Worm (Caenorhabditis elegans) whole organism, young adult: ENCODE measurements around the gene F49F1.14.
A peak's percentile ranks its signal among the peaks of the same experiment; 100 is the strongest.

ENCODE experiments used
- B0019.2 ChIP-seq: fragments of 200-800 bp; sonication (Bioruptor generic); conservative IDR thresholded peaks from 2 replicates; pipeline ENCODE4 v1.3.6; 2022; ENCODE audit warnings: missing genetic modification reagents, missing genetic modification characterization, missing compliant biosample characterization
- B0035.1 ChIP-seq: sonication (generic microtip); optimal IDR thresholded peaks from 2 replicates; lab custom pipeline; 2016; ENCODE audit warnings: missing genetic modification characterization, mild to moderate bottlenecking, missing compliant biosample characterization, missing genotype, missing genetic modification reagents
- B0261.1 ChIP-seq: sonication (generic microtip); optimal IDR thresholded peaks from 2 replicates; lab custom pipeline; 2016; ENCODE audit warnings: mild to moderate bottlenecking, missing genetic modification characterization, moderate library complexity, missing compliant biosample characterization
- B0336.3 ChIP-seq: fragments of 200-800 bp; sonication (Bioruptor generic); IDR thresholded peaks from 2 replicates; pipeline ENCODE4 v1.3.6; 2022; ENCODE audit warnings: missing genetic modification characterization, missing compliant biosample characterization
- C17E4.6 ChIP-seq: fragments of 200-800 bp; sonication (Bioruptor generic); IDR thresholded peaks from 2 replicates; pipeline ENCODE4 v1.3.6; 2022; ENCODE audit warnings: missing genetic modification reagents, missing genetic modification characterization, missing compliant biosample characterization
- F22D6.2 ChIP-seq: sonication (generic microtip); optimal IDR thresholded peaks from 2 replicates; lab custom pipeline; 2016; ENCODE audit warnings: mild to moderate bottlenecking, missing genetic modification characterization, missing compliant biosample characterization
- F39B2.1 ChIP-seq: fragments of 200-800 bp; sonication (Bioruptor generic); IDR thresholded peaks from 2 replicates; pipeline ENCODE4 v1.3.6; 2022; ENCODE audit warnings: missing genetic modification reagents, missing genetic modification characterization, missing compliant biosample characterization
- F55B11.4 ChIP-seq: sonication (generic microtip); optimal IDR thresholded peaks from 2 replicates; lab custom pipeline; 2016; ENCODE audit warnings: missing compliant biosample characterization, missing genetic modification characterization, borderline replicate concordance; ENCODE audit not compliant: insufficient read depth
- F57A8.1 ChIP-seq: fragments of 200-800 bp; sonication (Bioruptor generic); optimal IDR thresholded peaks from 2 replicates; lab custom pipeline; 2018; ENCODE audit warnings: mild to moderate bottlenecking, missing genetic modification characterization, moderate library complexity, missing compliant biosample characterization
- K11D2.4 ChIP-seq: fragments of 200-800 bp; sonication (Bioruptor generic); IDR thresholded peaks from 2 replicates; pipeline ENCODE4 v1.3.6; 2022; ENCODE audit warnings: missing genetic modification reagents, missing genetic modification characterization, missing compliant biosample characterization
- Y53G8AR.9 ChIP-seq: fragments of 200-800 bp; sonication (Bioruptor generic); conservative IDR thresholded peaks from 2 replicates; pipeline ENCODE4 v1.3.6; 2022; ENCODE audit warnings: missing genetic modification reagents, missing genetic modification characterization, missing compliant biosample characterization
- attf-3 ChIP-seq: fragments of 200-800 bp; sonication (Bioruptor generic); conservative IDR thresholded peaks from 2 replicates; pipeline ENCODE4 v1.3.6; 2022; ENCODE audit warnings: missing genetic modification reagents, missing genetic modification characterization, missing compliant biosample characterization
- attf-6 ChIP-seq: fragments of 200-800 bp; sonication (Bioruptor generic); IDR thresholded peaks from 2 replicates; pipeline ENCODE4 v1.3.6; 2022; ENCODE audit warnings: missing genetic modification reagents, missing genetic modification characterization, missing compliant biosample characterization
- ccch-3 ChIP-seq: fragments of 200-800 bp; sonication (Bioruptor generic); optimal IDR thresholded peaks from 2 replicates; lab custom pipeline; 2018; ENCODE audit warnings: mild to moderate bottlenecking, missing genetic modification characterization, missing compliant biosample characterization
- cebp-1 ChIP-seq, 2 experiments: fragments of 200-800 bp in 1 of 2; sonication (Bioruptor generic) in 1 of 2; sonication (generic microtip) in 1 of 2; IDR thresholded peaks in 1 of 2; optimal IDR thresholded peaks in 1 of 2; 2 replicates each; pipeline versions ENCODE4 v1.3.6 to Lab custom; 2017 to 2022; ENCODE audit warnings: missing compliant biosample characterization in 2 of 2, missing genetic modification characterization in 2 of 2, mild to moderate bottlenecking in 1 of 2, missing genetic modification reagents in 1 of 2, moderate library complexity in 1 of 2
- ceh-100 ChIP-seq: fragments of 200-800 bp; sonication (Bioruptor generic); IDR thresholded peaks from 2 replicates; pipeline ENCODE4 v1.3.6; 2022; ENCODE audit warnings: missing genetic modification reagents, missing genetic modification characterization, missing compliant biosample characterization
- ceh-40 ChIP-seq: fragments of 200-800 bp; sonication (Bioruptor generic); IDR thresholded peaks from 2 replicates; pipeline ENCODE4 v1.3.6; 2022; ENCODE audit warnings: missing genetic modification characterization, missing compliant biosample characterization
- chd-7 ChIP-seq: sonication (generic microtip); optimal IDR thresholded peaks from 2 replicates; lab custom pipeline; 2016; ENCODE audit warnings: mild to moderate bottlenecking, missing genetic modification characterization, moderate library complexity, missing compliant biosample characterization
- egl-18 ChIP-seq: fragments of 200-800 bp; sonication (Bioruptor generic); IDR thresholded peaks from 2 replicates; pipeline ENCODE4 v1.3.6; 2022; ENCODE audit warnings: missing genetic modification reagents, missing genetic modification characterization, missing compliant biosample characterization
- fkh-3 ChIP-seq: sonication (generic microtip); optimal IDR thresholded peaks from 2 replicates; lab custom pipeline; 2016; ENCODE audit warnings: mild to moderate bottlenecking, missing genetic modification characterization, missing compliant biosample characterization
- hlh-12 ChIP-seq: sonication (generic microtip); optimal IDR thresholded peaks from 2 replicates; lab custom pipeline; 2016; ENCODE audit warnings: missing genetic modification characterization, missing compliant biosample characterization
- lin-26 ChIP-seq: fragments of 200-800 bp; sonication (Bioruptor generic); IDR thresholded peaks from 2 replicates; pipeline ENCODE4 v1.3.6; 2022; ENCODE audit warnings: missing genetic modification reagents, missing genetic modification characterization, missing compliant biosample characterization
- lin-35 ChIP-seq, 3 experiments: fragments of 150-350 bp in 2 of 3; sonication (generic microtip) in 1 of 3; optimal IDR thresholded peaks; 2 replicates each; lab custom pipeline; 2014 to 2018; ENCODE audit warnings: missing biosample characterization in 3 of 3, missing genetic modification characterization in 3 of 3, missing genetic modification reagents in 3 of 3
- madf-10 ChIP-seq: sonication (generic microtip); optimal IDR thresholded peaks from 2 replicates; lab custom pipeline; 2016; ENCODE audit warnings: mild to moderate bottlenecking, missing genetic modification characterization, missing compliant biosample characterization
- madf-3 ChIP-seq: fragments of 200-800 bp; sonication (Bioruptor generic); IDR thresholded peaks from 2 replicates; pipeline ENCODE4 v1.3.6; 2022; ENCODE audit warnings: missing genetic modification reagents, missing genetic modification characterization, missing compliant biosample characterization
- mcd-1 ChIP-seq: fragments of 200-800 bp; sonication (Bioruptor generic); IDR thresholded peaks from 2 replicates; pipeline ENCODE4 v1.3.6; 2022; ENCODE audit warnings: missing genetic modification reagents, missing genetic modification characterization, missing compliant biosample characterization
- mel-28 ChIP-seq: sonication (generic microtip); optimal IDR thresholded peaks from 2 replicates; lab custom pipeline; 2016; ENCODE audit warnings: borderline replicate concordance, mild to moderate bottlenecking, missing genetic modification characterization, missing compliant biosample characterization
- mxl-1 ChIP-seq: sonication (generic microtip); optimal IDR thresholded peaks from 2 replicates; lab custom pipeline; 2016; ENCODE audit warnings: missing genetic modification characterization, missing compliant biosample characterization
- nhr-120 ChIP-seq: fragments of 200-800 bp; sonication (Bioruptor generic); IDR thresholded peaks from 2 replicates; pipeline ENCODE4 v1.3.6; 2022; ENCODE audit warnings: missing genetic modification characterization, missing compliant biosample characterization
- nhr-27 ChIP-seq: fragments of 200-800 bp; sonication (Bioruptor generic); optimal IDR thresholded peaks from 2 replicates; lab custom pipeline; 2018; ENCODE audit warnings: mild to moderate bottlenecking, missing genetic modification characterization, moderate library complexity, missing compliant biosample characterization
- pbrm-1 ChIP-seq: fragments of 200-800 bp; sonication (Bioruptor generic); IDR thresholded peaks from 2 replicates; pipeline ENCODE4 v1.3.6; 2022; ENCODE audit warnings: missing genetic modification reagents, missing genetic modification characterization, missing compliant biosample characterization
- pha-4 ChIP-seq: fragments of 150-350 bp; sonication (generic microtip); optimal IDR thresholded peaks from 2 replicates; lab custom pipeline; 2014; ENCODE audit warnings: missing biosample characterization, missing genetic modification reagents, missing genetic modification characterization
- rpc-1 ChIP-seq, 2 experiments: fragments of 150-350 bp in 1 of 2; sonication (generic microtip) in 1 of 2; optimal IDR thresholded peaks; 2 replicates each; lab custom pipeline; 2014 to 2018; ENCODE audit warnings: missing biosample characterization in 1 of 2, missing genetic modification characterization in 1 of 2, missing genetic modification reagents in 1 of 2, missing genotype in 1 of 2
- sea-2 ChIP-seq: fragments of 200-800 bp; sonication (Bioruptor generic); IDR thresholded peaks from 2 replicates; pipeline ENCODE4 v1.3.6; 2022; ENCODE audit warnings: missing genetic modification characterization, missing compliant biosample characterization
- snpc-1.3 ChIP-seq: sonication (generic microtip); optimal IDR thresholded peaks from 2 replicates; lab custom pipeline; 2017; ENCODE audit warnings: missing genetic modification characterization, mild to moderate bottlenecking, missing compliant biosample characterization, antibody characterized with exemption, moderate library complexity, missing genotype, missing genetic modification reagents; ENCODE audit not compliant: insufficient read depth
- snpc-3.4 ChIP-seq: sonication (generic microtip); optimal IDR thresholded peaks from 2 replicates; lab custom pipeline; 2017; ENCODE audit warnings: missing genetic modification characterization, mild to moderate bottlenecking, missing compliant biosample characterization, antibody characterized with exemption, moderate library complexity, missing genotype, missing genetic modification reagents
- sptf-2 ChIP-seq: fragments of 200-800 bp; sonication (Bioruptor generic); optimal IDR thresholded peaks from 2 replicates; lab custom pipeline; 2018; ENCODE audit warnings: mild to moderate bottlenecking, missing genetic modification characterization, missing compliant biosample characterization
- ztf-3 ChIP-seq: fragments of 200-800 bp; sonication (Bioruptor generic); optimal IDR thresholded peaks from 2 replicates; lab custom pipeline; 2018; ENCODE audit warnings: mild to moderate bottlenecking, missing genetic modification characterization, missing compliant biosample characterization

The F49F1.14 gene

ce11 chrIV:4083094-4083493, 29.2 kb downstream of the F49F1.14 start:
- TF ChIP-seq sptf-2 (GFP tag; lab: Kevin White, UChicago) (no peak), pha-4 (tag; lab: Kevin White, UChicago) (no peak), mxl-1 (tag; lab: Kevin White, UChicago) (no peak), B0261.1 (tag; lab: Kevin White, UChicago) (no peak), lin-35 (GFP tag; optimal IDR thresholded peaks at IDR 0.05; lab: Kevin White, UChicago) (no peak), B0035.1 (tag; lab: Kevin White, UChicago) (no peak), fkh-3 (tag; lab: Kevin White, UChicago) (no peak), attf-3 (GFP tag; lab: Robert Waterston, UW) (no peak), chd-7 (tag; lab: Kevin White, UChicago) (no peak), madf-3 (GFP tag; lab: Robert Waterston, UW) (no peak), snpc-1.3 (tag; lab: Kevin White, UChicago) (no peak), F22D6.2 (tag; lab: Kevin White, UChicago) (no peak), ceh-100 (no peak), ceh-40 (GFP tag; lab: Robert Waterston, UW) (no peak), snpc-3.4 (tag; lab: Kevin White, UChicago) (peak; percentile 33), madf-10 (tag; lab: Kevin White, UChicago) (no peak), B0336.3 (GFP tag; lab: Robert Waterston, UW) (peak; percentile 82), Y53G8AR.9 (0 out of 2 replicates have a peak, but pooled peaks have one; percentile 36), mcd-1 (no peak), rpc-1 (optimal IDR thresholded peaks at IDR 0.05; lab: Kevin White, UChicago) (no peak), rpc-1 (tag; optimal IDR thresholded peaks at IDR 0.05; lab: Kevin White, UChicago) (no peak), ztf-3 (no peak), lin-26 (no peak), nhr-27 (tag; lab: Kevin White, UChicago) (no peak), C17E4.6 (GFP tag; lab: Robert Waterston, UW) (no peak), egl-18 (GFP tag; lab: Robert Waterston, UW) (no peak), cebp-1 (GFP tag; IDR thresholded peaks at IDR 0.05; lab: Robert Waterston, UW) (no peak), cebp-1 (tag; optimal IDR thresholded peaks at IDR 0.05; lab: Kevin White, UChicago) (no peak)

- TF ChIP-seq pbrm-1 (GFP tag; lab: Robert Waterston, UW), result no peak
- no peak for TF ChIP-seq sea-2
- TF ChIP-seq lin-26, result no peak
- no peak for TF ChIP-seq B0019.2 (GFP tag; lab: Robert Waterston, UW)
- TF ChIP-seq K11D2.4 (GFP tag; lab: Robert Waterston, UW), result no peak
- no peak for TF ChIP-seq mel-28 (tag; lab: Kevin White, UChicago)
- TF ChIP-seq F55B11.4 (tag; lab: Kevin White, UChicago), result no peak
- TF ChIP-seq B0261.1 (tag; lab: Kevin White, UChicago), result no peak
- no peak for TF ChIP-seq F39B2.1 (GFP tag; lab: Robert Waterston, UW)
- TF ChIP-seq nhr-120, result no peak
- no peak for TF ChIP-seq ccch-3 (GFP tag; lab: Kevin White, UChicago)
Measured at ce11 chrIV:4082599-4082998, 29.7 kb downstream of the F49F1.14 start.

ce11 chrIV:4080846-4081245, 31.4 kb downstream of the F49F1.14 start, which contains the start of the genes C35B1.9 and C35B1.3:
C35B1.9 (minus strand) TSS chrIV:4080946.
C35B1.3 (plus strand) TSS chrIV:4081151.
- TF ChIP-seq hlh-12 (tag; lab: Kevin White, UChicago), result no peak
- no peak for TF ChIP-seq F57A8.1 (GFP tag; lab: Kevin White, UChicago)
- TF ChIP-seq snpc-3.4 (tag; lab: Kevin White, UChicago), result no peak
- TF ChIP-seq attf-6 (GFP tag; lab: Robert Waterston, UW), result no peak
